Worm (Caenorhabditis elegans) whole organism, mixed stage, embryonic: Measurements from ENCODE around the gene octr-1.
A peak's percentile ranks its signal among the peaks of the same experiment; 100 is the strongest.

Source experiments
- M03D4.4 ChIP-seq: sonication (generic microtip); optimal IDR thresholded peaks from 2 replicates; lab custom pipeline; 2017; ENCODE audit warnings: mild to moderate bottlenecking, missing genetic modification characterization, missing compliant biosample characterization
- bed-3 ChIP-seq: fragments of 200-800 bp; sonication (Bioruptor generic); optimal IDR thresholded peaks from 3 replicates; lab custom pipeline; 2018; ENCODE audit warnings: mild to moderate bottlenecking, missing genetic modification characterization, moderate library complexity, missing compliant biosample characterization
- blmp-1 ChIP-seq: fragments of 150-350 bp; optimal IDR thresholded peaks from 2 replicates; lab custom pipeline; 2014; ENCODE audit warnings: missing biosample characterization, missing genetic modification characterization
- ceh-39 ChIP-seq: fragments of 150-350 bp; optimal IDR thresholded peaks from 2 replicates; lab custom pipeline; 2014; ENCODE audit warnings: missing biosample characterization, missing genetic modification characterization
- ceh-43 ChIP-seq: fragments of 200-800 bp; sonication (Bioruptor generic); optimal IDR thresholded peaks from 2 replicates; lab custom pipeline; 2018; ENCODE audit warnings: mild to moderate bottlenecking, missing genetic modification characterization, moderate library complexity, missing compliant biosample characterization
- ces-1 ChIP-seq: fragments of 150-350 bp; optimal IDR thresholded peaks from 2 replicates; lab custom pipeline; 2014; ENCODE audit warnings: missing biosample characterization, missing genetic modification reagents, missing genetic modification characterization
- cnd-1 ChIP-seq: fragments of 200-800 bp; sonication (Bioruptor generic); optimal IDR thresholded peaks from 2 replicates; lab custom pipeline; 2018; ENCODE audit warnings: mild to moderate bottlenecking, missing genetic modification characterization, missing compliant biosample characterization
- drap-1 ChIP-seq: fragments of 200-800 bp; sonication (Bioruptor generic); optimal IDR thresholded peaks from 3 replicates; lab custom pipeline; 2018; ENCODE audit warnings: mild to moderate bottlenecking, missing genetic modification characterization, missing compliant biosample characterization
- elt-1 ChIP-seq: sonication (generic microtip); optimal IDR thresholded peaks from 2 replicates; lab custom pipeline; 2017; ENCODE audit warnings: missing genetic modification characterization, mild to moderate bottlenecking, missing compliant biosample characterization, antibody characterized with exemption, moderate library complexity, borderline replicate concordance; ENCODE audit not compliant: insufficient read depth
- elt-3 ChIP-seq: fragments of 150-350 bp; optimal IDR thresholded peaks from 2 replicates; lab custom pipeline; 2014; ENCODE audit warnings: missing biosample characterization, missing genetic modification characterization
- ham-2 ChIP-seq: fragments of 200-800 bp; sonication (Bioruptor generic); optimal IDR thresholded peaks from 2 replicates; lab custom pipeline; 2018; ENCODE audit warnings: mild to moderate bottlenecking, missing genetic modification characterization, missing compliant biosample characterization
- hlh-1 ChIP-seq: fragments of 150-350 bp; optimal IDR thresholded peaks from 2 replicates; lab custom pipeline; 2014; ENCODE audit warnings: missing biosample characterization, missing genetic modification reagents, missing genetic modification characterization
- lin-13 ChIP-seq: fragments of 150-350 bp; optimal IDR thresholded peaks from 2 replicates; lab custom pipeline; 2014; ENCODE audit warnings: missing biosample characterization, missing genetic modification characterization
- lin-32 ChIP-seq: fragments of 200-800 bp; sonication (Bioruptor generic); optimal IDR thresholded peaks from 2 replicates; lab custom pipeline; 2018; ENCODE audit warnings: mild to moderate bottlenecking, missing genetic modification characterization, missing compliant biosample characterization
- mls-2 ChIP-seq: sonication (generic microtip); optimal IDR thresholded peaks from 2 replicates; lab custom pipeline; 2016; ENCODE audit warnings: mild to moderate bottlenecking, missing genetic modification characterization, moderate library complexity, missing compliant biosample characterization
- nhr-12 ChIP-seq: fragments of 150-350 bp; optimal IDR thresholded peaks from 2 replicates; lab custom pipeline; 2014; ENCODE audit warnings: missing biosample characterization, missing genetic modification characterization
- nhr-2 ChIP-seq: fragments of 150-350 bp; optimal IDR thresholded peaks from 2 replicates; lab custom pipeline; 2014; ENCODE audit warnings: missing biosample characterization, missing genetic modification characterization
- nhr-237 ChIP-seq: fragments of 150-350 bp; optimal IDR thresholded peaks from 2 replicates; lab custom pipeline; 2014; ENCODE audit warnings: missing biosample characterization, missing genetic modification characterization
- nhr-28 ChIP-seq: fragments of 150-350 bp; optimal IDR thresholded peaks from 2 replicates; lab custom pipeline; 2014; ENCODE audit warnings: missing biosample characterization, missing genetic modification characterization
- nhr-76 ChIP-seq: sonication (generic microtip); optimal IDR thresholded peaks from 2 replicates; lab custom pipeline; 2017; ENCODE audit warnings: missing biosample characterization, missing genetic modification characterization
- pha-4 ChIP-seq: fragments of 150-350 bp; optimal IDR thresholded peaks from 2 replicates; lab custom pipeline; 2018; ENCODE audit warnings: missing biosample characterization, missing genetic modification reagents, missing genetic modification characterization
- sem-2 ChIP-seq: fragments of 200-800 bp; sonication (Bioruptor generic); optimal IDR thresholded peaks from 2 replicates; lab custom pipeline; 2018; ENCODE audit warnings: mild to moderate bottlenecking, missing genetic modification characterization, missing compliant biosample characterization
- snpc-4 ChIP-seq: fragments of 150-350 bp; optimal IDR thresholded peaks from 2 replicates; lab custom pipeline; 2014; ENCODE audit warnings: missing biosample characterization, missing genetic modification characterization
- sptf-1 ChIP-seq: sonication (generic microtip); optimal IDR thresholded peaks from 2 replicates; lab custom pipeline; 2017; ENCODE audit warnings: mild to moderate bottlenecking, missing genetic modification characterization, moderate library complexity, missing compliant biosample characterization
- tbx-8 ChIP-seq: fragments of 200-800 bp; sonication (Bioruptor generic); optimal IDR thresholded peaks from 2 replicates; lab custom pipeline; 2018; ENCODE audit warnings: mild to moderate bottlenecking, missing genetic modification characterization, moderate library complexity, missing compliant biosample characterization
- unc-39 ChIP-seq: fragments of 150-350 bp; optimal IDR thresholded peaks from 2 replicates; lab custom pipeline; 2014; ENCODE audit warnings: missing biosample characterization, missing genetic modification characterization
- unc-62 ChIP-seq: fragments of 150-350 bp; optimal IDR thresholded peaks from 2 replicates; lab custom pipeline; 2014; ENCODE audit warnings: missing biosample characterization, missing genetic modification reagents, missing genetic modification characterization
- zip-8 ChIP-seq: fragments of 150-350 bp; optimal IDR thresholded peaks from 2 replicates; lab custom pipeline; 2014; ENCODE audit warnings: missing biosample characterization, missing genetic modification characterization
- ztf-11 ChIP-seq: fragments of 150-350 bp; optimal IDR thresholded peaks from 2 replicates; lab custom pipeline; 2014; ENCODE audit warnings: missing biosample characterization, missing genetic modification characterization

The octr-1 gene

ce11 chrX:5645606-5646005 is 34.6 kb upstream of the octr-1 start:
- no peak for TF ChIP-seq nhr-76 (tag; lab: Kevin White, UChicago)
- TF ChIP-seq elt-3 (tag; lab: Kevin White, UChicago): peak; percentile 24
- no peak for TF ChIP-seq drap-1 (GFP tag; lab: Kevin White, UChicago)
- TF ChIP-seq cnd-1 (tag; lab: Kevin White, UChicago): no peak
- peak; percentile 86 for TF ChIP-seq elt-1 (tag; lab: Kevin White, UChicago)
- TF ChIP-seq, all 35 proteins: peak for 2

DNA sequence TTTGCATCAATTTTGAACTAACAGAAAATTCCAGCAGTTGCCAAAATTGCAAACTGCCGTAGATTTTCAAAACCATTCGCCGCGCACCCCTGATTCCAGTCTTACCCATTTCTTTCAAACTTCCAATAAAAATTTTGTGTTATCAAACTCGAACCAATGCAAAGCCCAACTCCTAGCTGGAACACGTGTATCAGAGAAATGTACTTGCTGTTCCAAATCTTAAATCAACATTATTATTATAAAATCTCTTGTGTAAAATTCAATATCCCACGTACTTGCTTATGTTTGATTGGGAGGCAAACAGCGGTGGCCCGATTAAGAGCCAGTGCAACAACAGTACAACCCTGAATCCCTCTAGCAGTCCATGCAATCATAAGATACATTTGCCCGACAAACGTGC is 33.1 kb upstream of the octr-1 start:
- TF ChIP-seq hlh-1 (no peak), nhr-28 (no peak)

DNA sequence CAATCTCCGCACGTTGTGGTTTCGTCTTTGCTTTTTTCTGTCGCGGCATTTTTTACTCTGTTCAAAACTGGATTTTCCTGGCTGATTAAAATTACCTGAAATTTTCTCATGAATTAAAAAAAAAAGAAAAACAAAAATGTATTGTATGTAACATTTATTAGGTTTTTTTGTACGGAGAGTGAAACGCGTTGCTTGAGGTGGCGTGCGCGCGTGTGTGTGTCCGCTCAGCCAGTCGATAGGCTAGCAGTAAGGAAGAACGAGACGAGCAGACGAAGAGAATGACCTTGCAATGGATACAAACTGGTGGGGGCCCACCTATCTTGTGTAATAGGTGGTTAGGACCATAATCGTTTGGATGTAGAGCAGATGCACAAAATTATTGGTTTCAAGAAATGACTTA is 30.3 kb upstream of the octr-1 start, which contains the start of gene T22B7.4:
TSS of gene T22B7.4 (minus strand) at position 101 of the 400 bp plus-strand sequence.
- TF ChIP-seq sptf-1 (tag; lab: Kevin White, UChicago) (no peak), ceh-39 (tag; lab: Kevin White, UChicago) (no peak), nhr-2 (tag; lab: Kevin White, UChicago) (peak; percentile 32)

DNA sequence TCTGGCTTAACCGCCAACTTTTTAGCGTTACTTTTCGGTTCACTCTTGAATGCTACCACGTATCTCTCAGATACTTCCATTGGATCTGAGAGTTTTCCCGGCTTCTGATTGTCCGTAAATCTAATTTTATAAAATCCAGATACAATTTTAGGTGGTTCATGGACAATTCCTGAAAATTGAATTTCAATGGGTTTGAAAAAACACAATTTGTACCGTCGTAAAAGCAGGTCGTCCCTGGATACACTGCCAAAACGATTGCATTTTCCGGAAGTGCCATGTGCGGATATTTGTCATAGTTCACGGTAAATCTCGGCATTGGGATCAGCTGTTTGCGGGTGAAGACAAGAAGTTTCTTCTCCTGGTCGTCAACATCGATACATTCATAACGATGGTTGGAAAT is 28.5 kb upstream of the octr-1 start:
- TF ChIP-seq zip-8 (tag; lab: Kevin White, UChicago): no peak
- no peak for TF ChIP-seq M03D4.4 (tag; lab: Kevin White, UChicago)
- no peak for TF ChIP-seq nhr-12
- no peak for TF ChIP-seq cnd-1 (tag; lab: Kevin White, UChicago)
- TF ChIP-seq unc-39: no peak
- TF ChIP-seq ztf-11 (tag; lab: Kevin White, UChicago): no peak
- no peak for TF ChIP-seq lin-13
- no peak for TF ChIP-seq ceh-39 (tag; lab: Kevin White, UChicago)
- no peak for TF ChIP-seq lin-32 (GFP tag; lab: Kevin White, UChicago)
- no peak for TF ChIP-seq unc-62
- TF ChIP-seq pha-4 (tag; lab: Kevin White, UChicago): no peak
- no peak for TF ChIP-seq nhr-237 (tag; lab: Kevin White, UChicago)
- no peak for TF ChIP-seq sptf-1 (tag; lab: Kevin White, UChicago)
- no peak for TF ChIP-seq hlh-1
- TF ChIP-seq blmp-1 (tag; lab: Kevin White, UChicago): no peak
- no peak for TF ChIP-seq snpc-4 (tag; lab: Kevin White, UChicago)
- TF ChIP-seq bed-3: no peak

- TF ChIP-seq ceh-39 (tag; lab: Kevin White, UChicago) (no peak), unc-39 (no peak), elt-3 (tag; lab: Kevin White, UChicago) (no peak), bed-3 (no peak), M03D4.4 (tag; lab: Kevin White, UChicago) (no peak), lin-13 (no peak), nhr-2 (tag; lab: Kevin White, UChicago) (no peak), ztf-11 (tag; lab: Kevin White, UChicago) (no peak), ham-2 (GFP tag; lab: Kevin White, UChicago) (no peak), ceh-43 (no peak), tbx-8 (GFP tag; lab: Kevin White, UChicago) (no peak), unc-62 (no peak), ces-1 (GFP tag; lab: Kevin White, UChicago) (no peak), blmp-1 (tag; lab: Kevin White, UChicago) (no peak), mls-2 (tag; lab: Kevin White, UChicago) (no peak)
These were observed 20.6 kb upstream of the octr-1 start, which contains the start of gene T22B7.8 for ce11 chrX:5631626-5632025. T22B7.8 (plus strand) TSS chrX:5631926.

DNA sequence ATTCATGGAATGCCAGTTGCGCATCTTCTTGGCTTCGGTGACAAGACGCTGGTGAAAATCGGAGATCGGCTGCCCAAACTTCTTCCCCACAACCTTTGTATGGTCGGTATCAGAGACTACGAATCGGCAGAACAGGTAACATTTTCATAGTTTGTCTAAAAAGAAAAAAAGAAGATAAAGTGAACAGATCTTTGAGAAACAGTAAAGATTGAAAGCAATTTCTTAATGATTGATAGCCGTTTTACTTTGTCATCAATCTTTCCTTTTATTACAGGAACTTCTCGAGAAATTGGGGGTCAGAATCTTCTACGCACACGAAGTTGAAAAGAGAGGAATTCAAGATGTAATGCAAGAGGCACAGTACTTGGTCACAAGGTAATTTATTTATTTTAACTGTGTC is 20.0 kb upstream of the octr-1 start:
- TF ChIP-seq nhr-12 (no peak), nhr-2 (tag; lab: Kevin White, UChicago) (no peak), elt-1 (tag; lab: Kevin White, UChicago) (no peak), cnd-1 (tag; lab: Kevin White, UChicago) (no peak), sem-2 (no peak), elt-3 (tag; lab: Kevin White, UChicago) (no peak), ceh-39 (tag; lab: Kevin White, UChicago) (no peak), snpc-4 (tag; lab: Kevin White, UChicago) (no peak), lin-32 (GFP tag; lab: Kevin White, UChicago) (no peak), unc-39 (no peak), ztf-11 (tag; lab: Kevin White, UChicago) (no peak), lin-13 (no peak), ces-1 (GFP tag; lab: Kevin White, UChicago) (no peak)
- TF ChIP-seq, all 35 proteins: peak for 0
